Worm (Caenorhabditis elegans) whole organism, L4 larva: ENCODE results near the gene eng-1.

Source experiments
- F10B5.3 ChIP-seq: sonication (generic microtip); optimal IDR thresholded peaks from 2 replicates; lab custom pipeline; 2016; ENCODE audit warnings: mild to moderate bottlenecking, missing genetic modification characterization, missing compliant biosample characterization
- F26F4.8 ChIP-seq: fragments of 200-800 bp; sonication (Bioruptor generic); conservative IDR thresholded peaks from 2 replicates; pipeline ENCODE4 v1.3.6; 2022; ENCODE audit warnings: missing genetic modification characterization, missing compliant biosample characterization
- F37D6.2 ChIP-seq: sonication (generic microtip); optimal IDR thresholded peaks from 2 replicates; lab custom pipeline; 2016; ENCODE audit warnings: mild to moderate bottlenecking, missing genetic modification characterization, missing compliant biosample characterization
- F44E2.7 ChIP-seq: fragments of 200-800 bp; sonication (Bioruptor generic); IDR thresholded peaks from 2 replicates; pipeline ENCODE4 v2.1.2; 2022; ENCODE audit warnings: missing genetic modification characterization, missing compliant biosample characterization
- R02D3.7 ChIP-seq: fragments of 150-350 bp; sonication (generic microtip); optimal IDR thresholded peaks from 3 replicates; lab custom pipeline; 2014; ENCODE audit warnings: missing biosample characterization, missing genetic modification characterization
- T20F7.1 ChIP-seq: fragments of 200-800 bp; sonication (Bioruptor generic); optimal IDR thresholded peaks from 2 replicates; lab custom pipeline; 2018; ENCODE audit warnings: mild to moderate bottlenecking, missing genetic modification characterization, missing compliant biosample characterization
- Y105C5A.15 ChIP-seq: fragments of 200-800 bp; sonication (Bioruptor generic); IDR thresholded peaks from 2 replicates; pipeline ENCODE4 v1.3.6; 2022; ENCODE audit warnings: missing genetic modification characterization, missing compliant biosample characterization
- Y5F2A.4 ChIP-seq: fragments of 200-800 bp; sonication (Bioruptor generic); optimal IDR thresholded peaks from 2 replicates; lab custom pipeline; 2018; ENCODE audit warnings: mild to moderate bottlenecking, missing genetic modification characterization, missing compliant biosample characterization
- ZK337.2 ChIP-seq: fragments of 200-800 bp; sonication (Bioruptor generic); IDR thresholded peaks from 2 replicates; pipeline ENCODE4 v1.3.6; 2022; ENCODE audit warnings: missing genetic modification reagents, missing genetic modification characterization, missing compliant biosample characterization
- arid-1 ChIP-seq: fragments of 200-800 bp; sonication (Bioruptor generic); conservative IDR thresholded peaks from 2 replicates; pipeline ENCODE4 v1.3.6; 2022; ENCODE audit warnings: missing genetic modification reagents, missing genetic modification characterization, missing compliant biosample characterization
- attf-4 ChIP-seq: sonication (generic microtip); optimal IDR thresholded peaks from 3 replicates; lab custom pipeline; 2017; ENCODE audit warnings: missing biosample characterization, missing genetic modification characterization
- ceh-20 ChIP-seq: fragments of 200-800 bp; sonication (Bioruptor generic); IDR thresholded peaks from 2 replicates; pipeline ENCODE4 v1.3.6; 2022; ENCODE audit warnings: missing genetic modification reagents, missing genetic modification characterization, missing compliant biosample characterization
- ceh-28 ChIP-seq: fragments of 150-350 bp; optimal IDR thresholded peaks from 2 replicates; lab custom pipeline; 2014; ENCODE audit warnings: missing biosample characterization, missing genetic modification reagents, missing genetic modification characterization
- ceh-62 ChIP-seq: sonication (generic microtip); optimal IDR thresholded peaks from 2 replicates; lab custom pipeline; 2017; ENCODE audit warnings: missing biosample characterization, missing genetic modification characterization
- ceh-82 ChIP-seq: sonication (generic microtip); optimal IDR thresholded peaks from 2 replicates; lab custom pipeline; 2017; ENCODE audit warnings: missing biosample characterization, missing genetic modification characterization
- ces-1 ChIP-seq: fragments of 150-350 bp; sonication (generic microtip); optimal IDR thresholded peaks from 4 replicates; lab custom pipeline; 2014; ENCODE audit warnings: missing biosample characterization, missing genetic modification reagents, missing genetic modification characterization
- daf-12 ChIP-seq: fragments of 150-350 bp; optimal IDR thresholded peaks from 2 replicates; lab custom pipeline; 2014; ENCODE audit warnings: missing biosample characterization, missing genetic modification reagents, missing genetic modification characterization
- daf-19 ChIP-seq: fragments of 200-800 bp; sonication (Bioruptor generic); conservative IDR thresholded peaks from 2 replicates; pipeline ENCODE4 v1.3.6; 2022; ENCODE audit warnings: missing genetic modification characterization, missing compliant biosample characterization
- daf-8 ChIP-seq: fragments of 200-800 bp; sonication (Bioruptor generic); IDR thresholded peaks from 2 replicates; pipeline ENCODE4 v1.3.6; 2022; ENCODE audit warnings: missing genetic modification characterization, missing compliant biosample characterization
- dmd-6 ChIP-seq: fragments of 200-800 bp; sonication (Bioruptor generic); IDR thresholded peaks from 2 replicates; pipeline ENCODE4 v1.3.6; 2022; ENCODE audit warnings: missing genetic modification reagents, missing genetic modification characterization, missing compliant biosample characterization
- dmd-8 ChIP-seq: fragments of 200-800 bp; sonication (Bioruptor generic); IDR thresholded peaks from 2 replicates; pipeline ENCODE4 v1.3.6; 2022; ENCODE audit warnings: missing genetic modification characterization, missing compliant biosample characterization
- dpl-1 ChIP-seq: fragments of 150-350 bp; optimal IDR thresholded peaks from 2 replicates; lab custom pipeline; 2014; ENCODE audit warnings: missing biosample characterization, missing genetic modification reagents, missing genetic modification characterization
- dve-1 ChIP-seq: sonication (generic microtip); optimal IDR thresholded peaks from 2 replicates; lab custom pipeline; 2017; ENCODE audit warnings: antibody characterized with exemption, mild to moderate bottlenecking, missing genetic modification characterization, missing compliant biosample characterization; ENCODE audit not compliant: insufficient read depth
- egl-27 ChIP-seq: sonication (generic microtip); optimal IDR thresholded peaks from 3 replicates; lab custom pipeline; 2017; ENCODE audit warnings: missing biosample characterization, missing genetic modification reagents, missing genetic modification characterization
- fkh-10 ChIP-seq: fragments of 150-350 bp; optimal IDR thresholded peaks from 2 replicates; lab custom pipeline; 2014; ENCODE audit warnings: missing biosample characterization, missing genetic modification reagents, missing genetic modification characterization
- fos-1 ChIP-seq: fragments of 150-350 bp; optimal IDR thresholded peaks from 2 replicates; lab custom pipeline; 2014; ENCODE audit warnings: missing biosample characterization, missing genetic modification characterization
- gei-8 ChIP-seq: fragments of 200-800 bp; sonication (Bioruptor generic); optimal IDR thresholded peaks from 2 replicates; lab custom pipeline; 2018; ENCODE audit warnings: mild to moderate bottlenecking, missing genetic modification characterization, missing compliant biosample characterization
- hif-1 ChIP-seq, 2 experiments: sonication (generic microtip); optimal IDR thresholded peaks; 2 replicates each; lab custom pipeline; 2016 to 2017; ENCODE audit warnings: missing compliant biosample characterization in 2 of 2, missing genetic modification characterization in 2 of 2, missing genetic modification reagents in 2 of 2, missing genotype in 2 of 2, mild to moderate bottlenecking in 1 of 2
- hlh-11 ChIP-seq: fragments of 200-800 bp; sonication (Bioruptor generic); optimal IDR thresholded peaks from 2 replicates; lab custom pipeline; 2018; ENCODE audit warnings: mild to moderate bottlenecking, missing genetic modification characterization, missing compliant biosample characterization
- hmg-1.1 ChIP-seq: fragments of 200-800 bp; sonication (Bioruptor generic); IDR thresholded peaks from 2 replicates; pipeline ENCODE4 v1.3.6; 2022; ENCODE audit warnings: missing genetic modification reagents, missing genetic modification characterization, missing compliant biosample characterization
- lim-7 ChIP-seq: fragments of 200-800 bp; sonication (Bioruptor generic); IDR thresholded peaks from 2 replicates; pipeline ENCODE4 v1.3.6; 2022; ENCODE audit warnings: missing genetic modification characterization, missing compliant biosample characterization
- lin-1 ChIP-seq: fragments of 200-800 bp; sonication (Bioruptor generic); IDR thresholded peaks from 2 replicates; pipeline ENCODE4 v1.3.6; 2022; ENCODE audit warnings: missing genetic modification reagents, missing genetic modification characterization, missing compliant biosample characterization
- lin-13 ChIP-seq: fragments of 150-350 bp; optimal IDR thresholded peaks from 2 replicates; lab custom pipeline; 2014; ENCODE audit warnings: missing biosample characterization, missing genetic modification reagents, missing genetic modification characterization
- lir-3 ChIP-seq: sonication (generic microtip); optimal IDR thresholded peaks from 2 replicates; lab custom pipeline; 2016; ENCODE audit warnings: mild to moderate bottlenecking, missing genetic modification characterization, missing compliant biosample characterization
- madf-9 ChIP-seq: fragments of 200-800 bp; sonication (Bioruptor generic); conservative IDR thresholded peaks from 2 replicates; pipeline ENCODE4 v1.3.6; 2022; ENCODE audit warnings: missing genetic modification reagents, missing genetic modification characterization, missing compliant biosample characterization
- mdt-29 ChIP-seq: fragments of 200-800 bp; sonication (Bioruptor generic); IDR thresholded peaks from 2 replicates; pipeline ENCODE4 v1.3.6; 2022; ENCODE audit warnings: missing genetic modification reagents, missing genetic modification characterization, missing compliant biosample characterization
- nhr-10 ChIP-seq: fragments of 150-350 bp; optimal IDR thresholded peaks from 2 replicates; lab custom pipeline; 2014; ENCODE audit warnings: missing biosample characterization, missing genetic modification characterization
- nhr-102 ChIP-seq: sonication (generic microtip); optimal IDR thresholded peaks from 2 replicates; lab custom pipeline; 2016; ENCODE audit warnings: mild to moderate bottlenecking, missing genetic modification characterization, moderate library complexity, missing compliant biosample characterization
- nhr-111 ChIP-seq: fragments of 200-800 bp; sonication (Bioruptor generic); optimal IDR thresholded peaks from 2 replicates; lab custom pipeline; 2018; ENCODE audit warnings: mild to moderate bottlenecking, missing genetic modification characterization, missing compliant biosample characterization
- nhr-237 ChIP-seq: sonication (generic microtip); optimal IDR thresholded peaks from 2 replicates; lab custom pipeline; 2017; ENCODE audit warnings: missing biosample characterization, missing genetic modification characterization
- nhr-42 ChIP-seq: fragments of 200-800 bp; sonication (Bioruptor generic); IDR thresholded peaks from 2 replicates; pipeline ENCODE4 v1.3.6; 2022; ENCODE audit warnings: missing genetic modification characterization, missing compliant biosample characterization
- nhr-6 ChIP-seq: fragments of 150-350 bp; optimal IDR thresholded peaks from 2 replicates; lab custom pipeline; 2014; ENCODE audit warnings: missing biosample characterization, missing genetic modification characterization
- nhr-76 ChIP-seq: fragments of 150-350 bp; optimal IDR thresholded peaks from 2 replicates; lab custom pipeline; 2014; ENCODE audit warnings: missing biosample characterization, missing genetic modification characterization
- rbr-2 ChIP-seq: sonication (generic microtip); optimal IDR thresholded peaks from 2 replicates; lab custom pipeline; 2016; ENCODE audit warnings: missing genotype, missing genetic modification characterization, missing compliant biosample characterization
- sdz-12 ChIP-seq: fragments of 200-800 bp; sonication (Bioruptor generic); optimal IDR thresholded peaks from 2 replicates; lab custom pipeline; 2018; ENCODE audit warnings: mild to moderate bottlenecking, missing genetic modification characterization, missing compliant biosample characterization
- skn-1 ChIP-seq: fragments of 150-350 bp; optimal IDR thresholded peaks from 2 replicates; lab custom pipeline; 2014; ENCODE audit warnings: missing biosample characterization, missing genetic modification characterization
- spr-1 ChIP-seq: sonication (generic microtip); optimal IDR thresholded peaks from 2 replicates; lab custom pipeline; 2016; ENCODE audit warnings: mild to moderate bottlenecking, missing genetic modification characterization, missing compliant biosample characterization
- spr-3 ChIP-seq: fragments of 200-800 bp; sonication (Bioruptor generic); optimal IDR thresholded peaks from 2 replicates; lab custom pipeline; 2018; ENCODE audit warnings: mild to moderate bottlenecking, missing genetic modification characterization, missing compliant biosample characterization
- tag-97 ChIP-seq: fragments of 200-800 bp; sonication (Bioruptor generic); IDR thresholded peaks from 2 replicates; pipeline ENCODE4 v1.3.6; 2022; ENCODE audit warnings: missing genetic modification characterization, missing compliant biosample characterization
- tra-1 ChIP-seq: fragments of 200-800 bp; sonication (Bioruptor generic); IDR thresholded peaks from 2 replicates; pipeline ENCODE4 v1.3.6; 2022; ENCODE audit warnings: missing genetic modification reagents, missing genetic modification characterization, missing compliant biosample characterization
- unc-62 ChIP-seq, 3 experiments: fragments of 150-350 bp in 1 of 3; sonication (generic microtip); optimal IDR thresholded peaks in 2 of 3; peaks in 1 of 3; 1 replicate in 1 of 3; 2 replicates in 2 of 3; lab custom pipeline; 2014 to 2017; ENCODE audit warnings: missing biosample characterization in 3 of 3, missing genetic modification characterization in 3 of 3, missing genetic modification reagents in 3 of 3, missing genotype in 1 of 3
- vab-7 ChIP-seq: fragments of 200-800 bp; sonication (Bioruptor generic); IDR thresholded peaks from 2 replicates; pipeline ENCODE4 v1.3.6; 2022; ENCODE audit warnings: missing genetic modification reagents, missing genetic modification characterization, missing compliant biosample characterization
- zip-11 ChIP-seq: fragments of 200-800 bp; sonication (Bioruptor generic); IDR thresholded peaks from 2 replicates; pipeline ENCODE4 v1.3.6; 2022; ENCODE audit warnings: missing genetic modification characterization, missing compliant biosample characterization

The eng-1 gene

ce11 chrIII:5914717-5915116 lies 46.4 kb upstream of the eng-1 start (continued):
- TF ChIP-seq dmd-6 (GFP tag; lab: Robert Waterston, UW) (0 out of 2 replicates have a peak, but pooled peaks have one; percentile 14), madf-9 (GFP tag; lab: Robert Waterston, UW) (no peak), dve-1 (tag; lab: Kevin White, UChicago) (peak; percentile 79), sdz-12 (GFP tag; lab: Kevin White, UChicago) (no peak), daf-12 (no peak), spr-1 (tag; lab: Kevin White, UChicago) (no peak), attf-4 (tag; lab: Kevin White, UChicago) (no peak), F10B5.3 (tag; lab: Kevin White, UChicago) (peak; percentile 27), tag-97 (GFP tag; lab: Robert Waterston, UW) (no peak), ceh-20 (GFP tag; lab: Robert Waterston, UW) (no peak), nhr-42 (GFP tag; lab: Robert Waterston, UW) (no peak), dmd-8 (GFP tag; lab: Robert Waterston, UW) (no peak), ceh-28 (tag; lab: Kevin White, UChicago) (no peak), dpl-1 (GFP tag; lab: Kevin White, UChicago) (no peak), T20F7.1 (no peak), egl-27 (tag; lab: Kevin White, UChicago) (no peak), lin-13 (GFP tag; lab: Kevin White, UChicago) (no peak), fkh-10 (GFP tag; lab: Kevin White, UChicago) (no peak), Y5F2A.4 (GFP tag; lab: Kevin White, UChicago) (no peak), hlh-11 (peak; percentile 79), F37D6.2 (tag; lab: Kevin White, UChicago) (no peak), ZK337.2 (GFP tag; lab: Robert Waterston, UW) (no peak), nhr-102 (tag; lab: Kevin White, UChicago) (no peak), hmg-1.1 (GFP tag; lab: Robert Waterston, UW) (no peak), Y105C5A.15 (GFP tag; lab: Robert Waterston, UW) (no peak), mdt-29 (GFP tag; lab: Robert Waterston, UW) (no peak), unc-62 (GFP tag; optimal IDR thresholded peaks at IDR 0.05 in 1 of 2; lab: Kevin White, UChicago) (peak in 1 of 2 experiments; percentile 62), unc-62 (tag; optimal IDR thresholded peaks at IDR 0.05; lab: Kevin White, UChicago) (no peak), F26F4.8 (GFP tag; lab: Robert Waterston, UW) (no peak), lim-7 (no peak), arid-1 (GFP tag; lab: Robert Waterston, UW) (0 out of 2 replicates have a peak, but pooled peaks have one; percentile 15), zip-11 (no peak), nhr-237 (tag; lab: Kevin White, UChicago) (no peak), ceh-82 (tag; lab: Kevin White, UChicago) (no peak), hif-1 (tag; optimal IDR thresholded peaks at IDR 0.05; lab: Kevin White, UChicago) (no peak), fos-1 (tag; lab: Kevin White, UChicago) (no peak), F44E2.7 (GFP tag; lab: Robert Waterston, UW) (no peak), ceh-62 (tag; lab: Kevin White, UChicago) (no peak), nhr-111 (GFP tag; lab: Kevin White, UChicago) (no peak), nhr-10 (tag; lab: Kevin White, UChicago) (no peak), R02D3.7 (tag; lab: Kevin White, UChicago) (no peak), lir-3 (no peak), lin-1 (GFP tag; lab: Robert Waterston, UW) (no peak), skn-1 (tag; lab: Kevin White, UChicago) (no peak), nhr-6 (tag; lab: Kevin White, UChicago) (no peak), daf-19 (no peak), nhr-76 (tag; lab: Kevin White, UChicago) (no peak), daf-8 (GFP tag; lab: Robert Waterston, UW) (no peak), tra-1 (GFP tag; lab: Robert Waterston, UW) (no peak), vab-7 (GFP tag; lab: Robert Waterston, UW) (no peak), gei-8 (GFP tag; lab: Kevin White, UChicago) (no peak), spr-3 (no peak), rbr-2 (no peak), ces-1 (GFP tag; lab: Kevin White, UChicago) (no peak)
